Worm (Caenorhabditis elegans) whole organism, L2 larva: ENCODE measurements around the gene Y60A9.1.

Experiments used
- C34F6.9 ChIP-seq: fragments of 150-350 bp; optimal IDR thresholded peaks from 2 replicates; lab custom pipeline; 2014; ENCODE audit warnings: missing biosample characterization, missing genetic modification characterization
- Y55F3AM.14 ChIP-seq: fragments of 200-800 bp; sonication (Bioruptor generic); optimal IDR thresholded peaks from 2 replicates; lab custom pipeline; 2018; ENCODE audit warnings: mild to moderate bottlenecking, missing genetic modification characterization, missing compliant biosample characterization
- alr-1 ChIP-seq: fragments of 150-350 bp; optimal IDR thresholded peaks from 2 replicates; lab custom pipeline; 2014; ENCODE audit warnings: missing biosample characterization, missing genetic modification characterization
- ama-1 ChIP-seq: fragments of 150-350 bp; optimal IDR thresholded peaks from 2 replicates; lab custom pipeline; 2018; ENCODE audit warnings: inconsistent platforms
- ceh-82 ChIP-seq: fragments of 150-350 bp; optimal IDR thresholded peaks from 2 replicates; lab custom pipeline; 2014; ENCODE audit warnings: missing biosample characterization, missing genetic modification characterization
- lin-11 ChIP-seq: fragments of 150-350 bp; sonication (generic microtip); optimal IDR thresholded peaks from 2 replicates; lab custom pipeline; 2014; ENCODE audit warnings: missing biosample characterization, missing genetic modification characterization, inconsistent platforms, mixed read lengths
- lin-39 ChIP-seq: fragments of 150-350 bp; optimal IDR thresholded peaks from 2 replicates; lab custom pipeline; 2014; ENCODE audit warnings: missing biosample characterization, missing genetic modification reagents, missing genetic modification characterization
- mab-5 ChIP-seq: fragments of 150-350 bp; optimal IDR thresholded peaks from 2 replicates; lab custom pipeline; 2014; ENCODE audit warnings: missing biosample characterization, missing genetic modification characterization
- nhr-10 ChIP-seq: sonication (generic microtip); optimal IDR thresholded peaks from 2 replicates; lab custom pipeline; 2017; ENCODE audit warnings: missing biosample characterization, missing genetic modification characterization
- nhr-237 ChIP-seq: fragments of 150-350 bp; optimal IDR thresholded peaks from 2 replicates; lab custom pipeline; 2014; ENCODE audit warnings: missing biosample characterization, missing genetic modification characterization
- snpc-4 ChIP-seq: fragments of 150-350 bp; optimal IDR thresholded peaks from 2 replicates; lab custom pipeline; 2014; ENCODE audit warnings: missing biosample characterization, missing genetic modification characterization
- unc-62 ChIP-seq: fragments of 150-350 bp; optimal IDR thresholded peaks from 2 replicates; lab custom pipeline; 2014; ENCODE audit warnings: missing biosample characterization, missing genetic modification reagents, missing genetic modification characterization
- zag-1 ChIP-seq: fragments of 150-350 bp; optimal IDR thresholded peaks from 2 replicates; lab custom pipeline; 2014; ENCODE audit warnings: missing biosample characterization, missing genetic modification characterization
- ztf-4 ChIP-seq: fragments of 150-350 bp; optimal IDR thresholded peaks from 2 replicates; lab custom pipeline; 2014; ENCODE audit warnings: missing biosample characterization, missing genetic modification characterization

Gene Y60A9.1

DNA sequence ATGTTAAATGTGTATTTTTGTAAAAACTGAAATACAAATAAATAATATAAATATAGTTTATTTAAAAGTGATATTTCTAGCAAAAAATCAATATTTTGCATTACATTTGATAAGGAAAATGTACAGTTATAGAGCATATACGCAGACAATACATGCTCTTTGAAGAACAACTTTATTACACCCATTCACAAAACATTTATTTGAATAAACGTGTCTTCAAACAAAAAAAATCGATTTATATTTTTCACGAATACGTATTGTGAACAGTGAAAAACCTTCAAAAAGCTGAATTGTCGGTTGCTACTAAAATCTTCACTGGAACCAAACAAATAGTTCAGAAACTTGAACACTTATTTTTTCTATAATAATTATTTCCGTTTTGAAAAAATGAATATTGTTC lies 47.6 kb downstream of the Y60A9.1 start, which contains the start of gene K04G11.3:
Gene K04G11.3, minus strand, starts transcription at position 101 of the 400 bp plus-strand sequence.
- TF ChIP-seq ama-1 (lab: Kevin White, UChicago) (no peak), ztf-4 (no peak), ceh-82 (tag; lab: Kevin White, UChicago) (no peak), mab-5 (no peak), Y55F3AM.14 (GFP tag; lab: Kevin White, UChicago) (no peak), nhr-10 (no peak), alr-1 (no peak), lin-39 (tag; lab: Kevin White, UChicago) (no peak), nhr-237 (tag; lab: Kevin White, UChicago) (no peak), C34F6.9 (tag; lab: Kevin White, UChicago) (no peak), zag-1 (tag; lab: Kevin White, UChicago) (no peak), lin-11 (tag; lab: Kevin White, UChicago) (no peak), unc-62 (no peak), snpc-4 (tag; lab: Kevin White, UChicago) (no peak)
